Worm (Caenorhabditis elegans): ENCODE measurements around the gene F36H5.13.

The F36H5.13 gene

ce11 chrII:1725735-1726134 is 24.6 kb downstream of the F36H5.13 start, which contains the start of gene F45C12.17:
TSS of gene F45C12.17 (plus strand) at chrII:1726111.
- no peak for TF ChIP-seq nhr-25 (tag; optimal IDR thresholded peaks at IDR 0.05)
- no peak for TF ChIP-seq nhr-237 (tag; optimal IDR thresholded peaks at IDR 0.05)
- no peak for TF ChIP-seq nhr-77 (tag; optimal IDR thresholded peaks at IDR 0.05)
- no peak for TF ChIP-seq nhr-43 (tag; optimal IDR thresholded peaks at IDR 0.05; ENCODE audit: poor library complexity, severe bottlenecking)
- no peak for TF ChIP-seq pha-4 (tag; optimal IDR thresholded peaks at IDR 0.05)
- TF ChIP-seq snpc-4 (tag; optimal IDR thresholded peaks at IDR 0.05): no peak
- no peak for TF ChIP-seq nfya-1 (tag; optimal IDR thresholded peaks at IDR 0.05; ENCODE audit: insufficient read depth)
- no peak for TF ChIP-seq ceh-82 (tag; optimal IDR thresholded peaks at IDR 0.05)
- TF ChIP-seq lsy-12 (tag; optimal IDR thresholded peaks at IDR 0.05): no peak
- TF ChIP-seq elt-2 (tag; optimal IDR thresholded peaks at IDR 0.05): no peak
- no peak for TF ChIP-seq aly-2 (tag; optimal IDR thresholded peaks at IDR 0.05)
- no peak for TF ChIP-seq pqm-1 (tag; optimal IDR thresholded peaks at IDR 0.05)
- TF ChIP-seq eor-1 (tag; optimal IDR thresholded peaks at IDR 0.05): no peak
- TF ChIP-seq lin-15B (tag; optimal IDR thresholded peaks at IDR 0.05): no peak
- TF ChIP-seq nhr-67 (tag; optimal IDR thresholded peaks at IDR 0.05): no peak
- no peak for TF ChIP-seq sea-2 (GFP tag; optimal IDR thresholded peaks at IDR 0.05)
- TF ChIP-seq egl-5 (tag; optimal IDR thresholded peaks at IDR 0.05): no peak
- TF ChIP-seq elt-3 (tag; optimal IDR thresholded peaks at IDR 0.05): no peak
- no peak for TF ChIP-seq fkh-10 (GFP tag; optimal IDR thresholded peaks at IDR 0.05)

ce11 chrII:1724314-1724713 is 26.0 kb downstream of the F36H5.13 start, which contains the start of gene fbxb-11:
TSS of gene fbxb-11 (plus strand) at chrII:1724614.
- TF ChIP-seq lin-15B (tag; optimal IDR thresholded peaks at IDR 0.05) (no peak), nhr-28 (tag; optimal IDR thresholded peaks at IDR 0.05) (no peak), elt-3 (tag; optimal IDR thresholded peaks at IDR 0.05) (no peak), snpc-4 (tag; optimal IDR thresholded peaks at IDR 0.05) (no peak), lin-39 (tag; optimal IDR thresholded peaks at IDR 0.05) (no peak), ZK546.5 (tag; optimal IDR thresholded peaks at IDR 0.05) (no peak), nhr-237 (tag; optimal IDR thresholded peaks at IDR 0.05) (no peak), egl-5 (tag; optimal IDR thresholded peaks at IDR 0.05) (no peak), pha-4 (tag; optimal IDR thresholded peaks at IDR 0.05) (no peak), lsy-12 (tag; optimal IDR thresholded peaks at IDR 0.05) (no peak), nhr-43 (tag; optimal IDR thresholded peaks at IDR 0.05; ENCODE audit: poor library complexity, severe bottlenecking) (no peak), eor-1 (tag; optimal IDR thresholded peaks at IDR 0.05) (no peak), mdl-1 (tag; optimal IDR thresholded peaks at IDR 0.05) (no peak), nhr-77 (tag; optimal IDR thresholded peaks at IDR 0.05) (no peak)

- TF ChIP-seq mdl-1 (tag; optimal IDR thresholded peaks at IDR 0.05): no peak
- TF ChIP-seq snpc-4 (tag; optimal IDR thresholded peaks at IDR 0.05): no peak
- no peak for TF ChIP-seq zag-1 (tag; optimal IDR thresholded peaks at IDR 0.05)
- no peak for TF ChIP-seq ceh-9 (tag; optimal IDR thresholded peaks at IDR 0.05)
- no peak for TF ChIP-seq tbx-2 (tag; optimal IDR thresholded peaks at IDR 0.05)
- TF ChIP-seq nhr-67 (tag; optimal IDR thresholded peaks at IDR 0.05): no peak
- TF ChIP-seq nhr-76 (tag; optimal IDR thresholded peaks at IDR 0.05): no peak
- TF ChIP-seq ceh-28 (tag; optimal IDR thresholded peaks at IDR 0.05): no peak
- TF ChIP-seq ama-1 (optimal IDR thresholded peaks at IDR 0.05): no peak
- TF ChIP-seq eor-1 (tag; optimal IDR thresholded peaks at IDR 0.05): no peak
- no peak for TF ChIP-seq nhr-25 (tag; optimal IDR thresholded peaks at IDR 0.05)
- TF ChIP-seq egl-5 (tag; optimal IDR thresholded peaks at IDR 0.05): no peak
- TF ChIP-seq unc-62 (GFP tag; optimal IDR thresholded peaks at IDR 0.05): no peak
- no peak for TF ChIP-seq ztf-11 (tag; optimal IDR thresholded peaks at IDR 0.05)
Measured at ce11 chrII:1722394-1722793, 27.9 kb downstream of the F36H5.13 start, which contains the start of the genes fbxb-5 and btb-8. TSS of gene fbxb-5 (minus strand) at chrII:1722494. TSS of gene btb-8 (plus strand) at chrII:1722770.

ce11 chrII:1719153-1719552 is 31.2 kb downstream of the F36H5.13 start, which contains the start of gene fbxb-48:
TSS of gene fbxb-48 (minus strand) at chrII:1719253.
- TF ChIP-seq mdl-1 (tag; optimal IDR thresholded peaks at IDR 0.05): no peak
- no peak for TF ChIP-seq daf-12 (tag; optimal IDR thresholded peaks at IDR 0.05)
- TF ChIP-seq nhr-11 (tag; optimal IDR thresholded peaks at IDR 0.05): no peak
- no peak for TF ChIP-seq ztf-4 (tag; optimal IDR thresholded peaks at IDR 0.05)
- no peak for TF ChIP-seq elt-3 (tag; optimal IDR thresholded peaks at IDR 0.05)

All from whole organism, L3 larva.